Fruit fly (Drosophila melanogaster): ENCODE measurements around the gene X11L.

DNA sequence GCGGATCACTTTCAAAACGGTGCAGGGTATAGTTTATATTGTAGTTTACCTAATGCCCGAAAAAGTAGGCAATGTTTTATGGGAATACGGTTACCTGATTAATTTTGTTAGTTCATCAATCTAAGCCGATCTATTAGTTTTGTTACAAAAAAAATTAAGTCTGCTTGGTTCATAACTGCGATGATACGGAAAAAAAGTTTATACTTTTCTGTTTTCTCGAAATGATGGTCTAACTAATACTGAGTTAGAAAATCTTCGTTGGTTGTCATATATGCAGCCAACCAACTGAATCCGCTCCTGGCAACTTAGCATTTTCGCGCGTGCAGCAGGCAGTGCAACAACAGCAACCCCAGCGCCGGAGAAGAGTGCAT is 37.5 kb upstream of the X11L start:
- TF ChIP-seq pan (optimal IDR thresholded peaks at IDR 0.05), result no peak
- no peak for TF ChIP-seq EcR (GFP tag; optimal IDR thresholded peaks at IDR 0.05)
- no peak for TF ChIP-seq CG8478 (optimal IDR thresholded peaks at IDR 0.05)
- TF ChIP-seq Dll (optimal IDR thresholded peaks at IDR 0.05), result no peak
